Worm (Caenorhabditis elegans) whole organism, late embryonic: ENCODE measurements around the gene arl-1.
A peak's percentile ranks its signal among the peaks of the same experiment; 100 is the strongest.

Experiments
- C38D4.7 ChIP-seq: fragments of 200-800 bp; sonication (Bioruptor generic); optimal IDR thresholded peaks from 2 replicates; lab custom pipeline; 2018; ENCODE audit warnings: mild to moderate bottlenecking, missing genetic modification characterization, moderate library complexity, missing compliant biosample characterization
- K02D7.2 ChIP-seq: sonication (generic microtip); optimal IDR thresholded peaks from 2 replicates; lab custom pipeline; 2017; ENCODE audit warnings: mild to moderate bottlenecking, missing genetic modification characterization, missing compliant biosample characterization
- T23F11.4 ChIP-seq: fragments of 200-800 bp; sonication (Bioruptor generic); optimal IDR thresholded peaks from 2 replicates; lab custom pipeline; 2018; ENCODE audit warnings: mild to moderate bottlenecking, missing genetic modification characterization, missing compliant biosample characterization
- Y22D7AL.16 ChIP-seq: sonication (generic microtip); optimal IDR thresholded peaks from 2 replicates; lab custom pipeline; 2016; ENCODE audit warnings: missing genetic modification characterization, missing compliant biosample characterization
- ahr-1 ChIP-seq: sonication (generic microtip); optimal IDR thresholded peaks from 2 replicates; lab custom pipeline; 2016; ENCODE audit warnings: missing genetic modification characterization, missing compliant biosample characterization
- ama-1 ChIP-seq: fragments of 150-350 bp; optimal IDR thresholded peaks from 2 replicates; lab custom pipeline; 2014
- ceh-18 ChIP-seq: sonication (generic microtip); optimal IDR thresholded peaks from 2 replicates; lab custom pipeline; 2016; ENCODE audit warnings: missing genetic modification characterization, missing compliant biosample characterization
- ceh-22 ChIP-seq: sonication (generic microtip); optimal IDR thresholded peaks from 2 replicates; lab custom pipeline; 2017; ENCODE audit warnings: missing biosample characterization, missing genetic modification characterization
- ceh-45 ChIP-seq: fragments of 200-800 bp; sonication (Bioruptor generic); IDR thresholded peaks from 2 replicates; pipeline ENCODE4 v1.3.6; 2022; ENCODE audit warnings: missing genetic modification reagents, missing genetic modification characterization, missing compliant biosample characterization
- ceh-6 ChIP-seq: fragments of 200-800 bp; sonication (Bioruptor generic); optimal IDR thresholded peaks from 2 replicates; lab custom pipeline; 2018; ENCODE audit warnings: mild to moderate bottlenecking, missing genetic modification characterization, missing compliant biosample characterization
- dmd-4 ChIP-seq: sonication (generic microtip); optimal IDR thresholded peaks from 2 replicates; lab custom pipeline; 2016; ENCODE audit warnings: borderline replicate concordance, missing genetic modification characterization, missing compliant biosample characterization
- dve-1 ChIP-seq: sonication (generic microtip); optimal IDR thresholded peaks from 2 replicates; lab custom pipeline; 2017; ENCODE audit warnings: antibody characterized with exemption, mild to moderate bottlenecking, missing genetic modification characterization, missing compliant biosample characterization
- elt-4 ChIP-seq: sonication (generic microtip); optimal IDR thresholded peaks from 2 replicates; lab custom pipeline; 2016; ENCODE audit warnings: missing genetic modification characterization, missing compliant biosample characterization
- ets-4 ChIP-seq: sonication (generic microtip); optimal IDR thresholded peaks from 2 replicates; lab custom pipeline; 2016; ENCODE audit warnings: missing genetic modification characterization, missing compliant biosample characterization
- eyg-1 ChIP-seq: sonication (generic microtip); optimal IDR thresholded peaks from 2 replicates; lab custom pipeline; 2016; ENCODE audit warnings: missing genotype, missing genetic modification characterization, missing compliant biosample characterization
- fkh-10 ChIP-seq: fragments of 150-350 bp; optimal IDR thresholded peaks from 2 replicates; lab custom pipeline; 2014; ENCODE audit warnings: missing biosample characterization, missing genetic modification reagents, missing genetic modification characterization
- gmeb-2 ChIP-seq: sonication (generic microtip); optimal IDR thresholded peaks from 2 replicates; lab custom pipeline; 2016; ENCODE audit warnings: missing genetic modification characterization, inconsistent platforms, missing compliant biosample characterization
- hlh-15 ChIP-seq: sonication (generic microtip); optimal IDR thresholded peaks from 2 replicates; lab custom pipeline; 2016; ENCODE audit warnings: missing genetic modification characterization, missing compliant biosample characterization
- lim-6 ChIP-seq: sonication (generic microtip); optimal IDR thresholded peaks from 2 replicates; lab custom pipeline; 2016; ENCODE audit warnings: missing genetic modification characterization, missing compliant biosample characterization
- lin-11 ChIP-seq: fragments of 200-800 bp; sonication (Bioruptor generic); optimal IDR thresholded peaks from 2 replicates; lab custom pipeline; 2018; ENCODE audit warnings: mild to moderate bottlenecking, missing genetic modification characterization, missing compliant biosample characterization
- pag-3 ChIP-seq: sonication (generic microtip); optimal IDR thresholded peaks from 2 replicates; lab custom pipeline; 2016; ENCODE audit warnings: missing compliant biosample characterization, missing genetic modification characterization, borderline replicate concordance
- pat-9 ChIP-seq: fragments of 200-800 bp; sonication (Bioruptor generic); optimal IDR thresholded peaks from 2 replicates; lab custom pipeline; 2018; ENCODE audit warnings: mild to moderate bottlenecking, missing genetic modification characterization, moderate library complexity, missing compliant biosample characterization
- pha-2 ChIP-seq: sonication (generic microtip); optimal IDR thresholded peaks from 2 replicates; lab custom pipeline; 2017; ENCODE audit warnings: mild to moderate bottlenecking, missing genetic modification characterization, missing compliant biosample characterization
- pha-4 ChIP-seq: fragments of 150-350 bp; optimal IDR thresholded peaks from 2 replicates; lab custom pipeline; 2018; ENCODE audit warnings: missing biosample characterization, missing genetic modification reagents, missing genetic modification characterization
- pqm-1 ChIP-seq: sonication (generic microtip); optimal IDR thresholded peaks from 2 replicates; lab custom pipeline; 2016; ENCODE audit warnings: missing genetic modification characterization, missing compliant biosample characterization
- tbx-2 ChIP-seq: sonication (generic microtip); optimal IDR thresholded peaks from 2 replicates; lab custom pipeline; 2016; ENCODE audit warnings: missing genetic modification characterization, missing compliant biosample characterization
- ttx-3 ChIP-seq: sonication (generic microtip); optimal IDR thresholded peaks from 2 replicates; lab custom pipeline; 2016; ENCODE audit warnings: missing genetic modification reagents, missing genetic modification characterization, missing compliant biosample characterization
- unc-42 ChIP-seq: sonication (generic microtip); optimal IDR thresholded peaks from 2 replicates; lab custom pipeline; 2016; ENCODE audit warnings: missing genotype, missing genetic modification characterization, missing compliant biosample characterization
- unc-86 ChIP-seq: sonication (generic microtip); optimal IDR thresholded peaks from 2 replicates; lab custom pipeline; 2016; ENCODE audit warnings: missing genetic modification characterization, missing compliant biosample characterization
- zip-5 ChIP-seq: sonication (generic microtip); optimal IDR thresholded peaks from 2 replicates; lab custom pipeline; 2016; ENCODE audit warnings: missing genetic modification characterization, missing compliant biosample characterization

The arl-1 gene

DNA sequence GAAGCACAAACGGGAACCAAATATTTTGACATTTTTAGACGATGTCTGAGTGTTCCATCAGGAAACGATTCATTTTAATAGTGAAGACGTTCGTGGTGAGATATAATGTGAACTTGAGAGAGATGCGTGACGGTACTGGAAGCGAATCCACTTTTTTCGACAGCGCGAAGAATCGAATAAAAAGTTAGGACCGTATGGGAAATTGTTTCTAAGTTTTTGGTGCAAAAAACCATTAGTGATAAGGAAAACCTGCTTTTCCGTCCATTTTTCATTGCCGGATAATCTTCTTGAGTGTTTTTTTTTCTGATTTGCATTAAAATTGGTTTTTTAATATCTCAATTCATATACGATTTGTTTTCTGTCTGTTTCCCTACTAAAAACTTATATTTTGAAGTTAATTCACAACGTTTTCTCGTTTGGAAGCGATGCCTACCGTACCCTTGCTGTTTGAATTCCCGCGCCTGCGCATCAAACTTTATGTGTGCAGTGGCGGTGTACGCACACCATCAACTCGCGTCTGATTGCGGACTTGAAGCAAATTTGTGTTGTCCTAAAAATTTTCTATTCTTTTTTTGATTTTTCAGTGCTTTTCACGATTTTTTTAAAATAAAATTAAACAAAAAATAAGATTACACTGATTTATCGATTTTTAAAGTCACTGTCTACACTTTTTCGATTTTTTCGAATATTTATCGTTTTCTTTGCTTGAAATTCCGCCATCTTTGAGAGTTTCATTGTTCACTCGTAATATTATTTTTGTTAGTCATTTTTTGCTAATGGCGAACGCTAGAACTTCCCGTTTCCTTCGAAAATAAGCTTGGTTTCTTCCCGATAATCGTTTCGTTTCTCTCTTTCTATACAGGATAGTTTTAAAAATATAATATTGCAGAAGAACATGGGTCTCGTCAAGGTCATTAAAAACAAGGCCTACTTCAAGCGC, 12.5 kb upstream of the arl-1 start, which contains the start of the genes col-38 and rpl-5 (continued):
- TF ChIP-seq pag-3 (tag; lab: Kevin White, UChicago), result no peak

- TF ChIP-seq ttx-3 (tag; lab: Kevin White, UChicago), result no peak
- TF ChIP-seq pat-9 (tag; lab: Kevin White, UChicago), result no peak
- no peak for TF ChIP-seq unc-86 (tag; lab: Kevin White, UChicago)
- no peak for TF ChIP-seq dmd-4
- no peak for TF ChIP-seq ceh-18
- TF ChIP-seq gmeb-2 (tag; lab: Kevin White, UChicago), result no peak
- no peak for TF ChIP-seq ceh-6 (GFP tag; lab: Kevin White, UChicago)
- no peak for TF ChIP-seq fkh-10
- TF ChIP-seq K02D7.2 (tag; lab: Kevin White, UChicago), result no peak
- no peak for TF ChIP-seq eyg-1 (tag; lab: Kevin White, UChicago)
- TF ChIP-seq dve-1 (tag; lab: Kevin White, UChicago), result no peak
- TF ChIP-seq Y22D7AL.16 (tag; lab: Kevin White, UChicago), result no peak
Observed at ce11 chrII:8570977-8571376, 10.8 kb upstream of the arl-1 start, which contains the start of gene bcs-1. TSS of gene bcs-1 (plus strand) at chrII:8571085.

- TF ChIP-seq elt-4 (tag; lab: Kevin White, UChicago) (no peak), lin-11 (tag; lab: Kevin White, UChicago) (no peak), ceh-22 (tag; lab: Kevin White, UChicago) (no peak), ceh-45 (GFP tag; lab: Robert Waterston, UW) (no peak), Y22D7AL.16 (tag; lab: Kevin White, UChicago) (no peak), zip-5 (no peak)
- TF ChIP-seq, all 69 proteins: peak for 0
Observed at ce11 chrII:8573044-8573443, 8.8 kb upstream of the arl-1 start, which contains the start of gene F54C9.7. TSS of gene F54C9.7 (plus strand) at chrII:8573344.

DNA sequence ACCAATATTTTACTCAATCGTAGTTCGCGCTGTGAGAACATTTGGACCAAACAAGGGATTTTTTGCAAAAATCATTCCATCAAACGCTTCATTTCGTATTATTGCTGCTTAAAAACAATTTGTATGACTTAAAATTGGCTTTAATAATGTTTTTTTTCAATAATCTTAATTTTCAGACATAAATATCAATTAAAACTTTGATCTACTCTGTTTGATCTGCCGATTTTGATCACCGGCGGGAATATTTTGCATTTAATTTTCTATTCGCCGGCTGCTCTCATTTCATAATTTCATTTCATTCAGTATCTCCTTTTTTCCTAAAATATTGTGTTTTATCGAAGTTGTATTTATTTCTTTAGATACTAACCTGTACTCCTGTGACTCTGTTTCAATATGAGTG, 6.6 kb upstream of the arl-1 start, which contains the start of gene puf-5:
TSS of gene puf-5 (plus strand) at position 358 of the 400 bp plus-strand sequence.
- TF ChIP-seq pqm-1 (tag; lab: Kevin White, UChicago), result no peak
- no peak for TF ChIP-seq ets-4 (tag; lab: Kevin White, UChicago)
- TF ChIP-seq unc-42 (tag; lab: Kevin White, UChicago), result no peak
- TF ChIP-seq C38D4.7 (GFP tag; lab: Kevin White, UChicago), result no peak
- TF ChIP-seq ahr-1 (tag; lab: Kevin White, UChicago), result no peak
- TF ChIP-seq ceh-18, result no peak

DNA sequence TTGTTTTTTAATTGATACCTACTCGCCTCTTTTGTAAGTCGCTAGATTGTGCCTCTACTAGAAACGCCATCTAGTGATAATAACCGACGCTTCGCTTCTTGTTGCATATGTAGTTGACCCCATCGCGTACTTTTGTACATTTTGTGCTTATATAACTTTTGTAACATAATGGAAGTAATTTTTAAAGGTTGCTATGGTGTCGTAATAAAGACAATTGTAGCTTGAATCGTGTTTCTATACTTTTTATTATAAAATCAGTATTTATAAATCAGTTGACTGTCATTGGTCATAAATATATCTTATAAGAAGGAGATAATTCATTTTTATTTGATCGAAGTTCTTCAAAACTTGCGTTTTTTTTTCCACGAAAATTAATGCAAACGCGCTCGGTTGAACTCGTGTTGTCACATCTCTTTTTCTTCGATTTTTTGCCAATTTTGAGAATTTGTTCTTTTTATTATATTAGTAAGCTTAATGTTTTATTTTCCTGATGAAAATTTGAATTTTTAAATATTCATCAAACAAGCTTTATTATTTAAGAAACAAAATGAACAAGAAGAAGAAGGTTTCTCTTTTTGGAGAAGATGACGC, 4.2 kb upstream of the arl-1 start, which contains the start of gene F54C9.9:
TSS of gene F54C9.9 (plus strand) at position 541 of the 591 bp plus-strand sequence.
- no peak for TF ChIP-seq zip-5
- TF ChIP-seq hlh-15 (tag; lab: Kevin White, UChicago), result no peak
- TF ChIP-seq T23F11.4 (GFP tag; lab: Kevin White, UChicago), result no peak
- no peak for TF ChIP-seq tbx-2 (tag; lab: Kevin White, UChicago)
- no peak for TF ChIP-seq pha-2 (tag; lab: Kevin White, UChicago)
- TF ChIP-seq ets-4 (tag; lab: Kevin White, UChicago), result no peak
- TF ChIP-seq ceh-22 (tag; lab: Kevin White, UChicago), result no peak
- no peak for TF ChIP-seq C38D4.7 (GFP tag; lab: Kevin White, UChicago)
- TF ChIP-seq pha-4 (tag; lab: Kevin White, UChicago), result no peak

DNA sequence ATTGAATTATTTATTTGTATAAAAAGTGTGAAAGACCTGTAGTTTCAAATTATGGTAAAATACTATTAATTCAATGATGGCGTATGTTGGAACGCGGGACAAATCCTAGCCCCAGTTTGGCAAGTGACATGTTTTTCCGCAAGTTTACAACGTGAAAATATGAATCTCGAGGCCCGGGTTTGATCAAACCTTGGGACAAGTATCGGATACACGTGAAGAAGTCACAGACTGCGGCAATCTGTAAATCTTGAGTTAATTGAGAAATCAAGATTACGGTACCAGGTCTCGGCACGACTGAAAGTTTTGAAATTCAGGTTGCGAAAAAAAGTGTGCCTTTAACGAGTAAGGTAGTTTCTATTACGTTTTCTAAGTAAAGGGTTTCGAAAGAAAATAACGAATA, 1.2 kb downstream of the arl-1 start:
- no peak for TF ChIP-seq K02D7.2 (tag; lab: Kevin White, UChicago)
- TF ChIP-seq lim-6 (tag; lab: Kevin White, UChicago), result no peak
- peak; percentile 33 for TF ChIP-seq ama-1 (lab: Kevin White, UChicago)
- no peak for TF ChIP-seq pqm-1 (tag; lab: Kevin White, UChicago)
